Worm (Caenorhabditis elegans) whole organism, dauer: ENCODE results near the gene fbxa-156.
"Not testable (repeated sequence)": the region's sequence is repeated elsewhere in the genome, so short reads cannot be mapped to it uniquely, and the experiment has no call there.

Experiments
- unc-62 ChIP-seq: sonication (generic microtip); optimal IDR thresholded peaks from 2 replicates; lab custom pipeline; 2017; ENCODE audit warnings: missing biosample characterization, missing genetic modification reagents, missing genetic modification characterization

fbxa-156 gene

DNA sequence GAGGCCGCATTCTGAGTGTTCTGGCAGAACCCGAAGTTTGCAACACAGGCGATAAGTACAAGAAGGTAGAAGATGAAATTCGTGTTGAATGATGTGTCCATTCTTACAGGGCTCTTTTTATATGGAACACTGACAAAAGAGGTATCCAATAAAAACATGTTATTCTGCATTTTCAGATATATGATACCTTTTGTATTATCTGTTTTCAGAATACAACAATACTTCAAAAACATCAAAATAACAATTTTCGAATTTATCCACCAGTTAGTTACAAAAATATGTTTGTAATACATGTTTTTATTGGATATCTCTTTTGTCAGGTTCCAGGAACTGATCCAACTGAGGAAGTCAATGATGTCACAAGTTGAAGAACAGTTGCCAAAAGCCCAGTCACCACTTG, 1.1 kb upstream of the fbxa-156 start, which contains the start of gene C06H5.13:
Gene C06H5.13, minus strand, starts transcription at position 101 of the 400 bp plus-strand sequence.
- not testable (repeated sequence) for TF ChIP-seq unc-62 (GFP tag; lab: Kevin White, UChicago)

DNA sequence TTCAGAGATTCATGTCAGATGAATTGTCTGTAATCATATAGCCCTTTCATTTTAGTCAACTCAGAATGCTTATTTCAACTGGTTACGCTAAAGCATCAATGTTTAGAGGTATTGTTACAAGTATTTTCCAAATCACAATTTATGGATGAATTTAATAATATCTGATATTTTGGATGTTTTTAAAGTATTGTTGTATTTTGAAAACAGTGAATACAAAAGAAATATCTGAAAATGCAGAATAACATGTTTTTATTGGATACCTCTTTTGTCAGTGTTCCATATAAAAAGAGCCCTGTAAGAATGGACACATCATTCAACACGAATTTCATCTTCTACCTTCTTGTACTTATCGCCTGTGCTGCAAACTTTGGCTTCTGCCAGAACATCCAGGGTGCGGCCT, 2.1 kb downstream of the fbxa-156 start, which contains the start of gene C06H5.12:
Gene C06H5.12, plus strand, starts transcription at position 301 of the 400 bp plus-strand sequence.
- not testable (repeated sequence) for TF ChIP-seq unc-62 (GFP tag; lab: Kevin White, UChicago)

DNA sequence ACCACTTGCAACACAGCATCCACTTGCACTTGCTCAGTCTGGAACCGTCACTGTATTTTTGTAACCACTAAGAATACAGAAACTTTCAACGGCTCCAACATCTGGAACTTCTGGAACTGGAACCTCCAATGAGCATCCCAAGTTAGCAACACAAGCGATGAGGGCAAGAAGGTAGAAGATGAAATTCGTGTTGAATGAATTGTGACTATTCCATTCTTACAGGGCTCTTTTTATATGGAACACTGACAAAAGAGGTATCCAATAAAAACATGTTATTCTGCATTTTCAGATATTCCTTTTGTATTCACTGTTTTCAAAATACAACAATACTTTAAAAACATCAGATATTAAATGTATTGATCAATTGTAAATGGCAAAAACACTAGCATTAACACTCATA, 2.6 kb downstream of the fbxa-156 start, which contains the start of gene C06H5.11:
Gene C06H5.11, minus strand, starts transcription at position 101 of the 400 bp plus-strand sequence.
- TF ChIP-seq unc-62 (GFP tag; lab: Kevin White, UChicago): not testable (repeated sequence)

DNA sequence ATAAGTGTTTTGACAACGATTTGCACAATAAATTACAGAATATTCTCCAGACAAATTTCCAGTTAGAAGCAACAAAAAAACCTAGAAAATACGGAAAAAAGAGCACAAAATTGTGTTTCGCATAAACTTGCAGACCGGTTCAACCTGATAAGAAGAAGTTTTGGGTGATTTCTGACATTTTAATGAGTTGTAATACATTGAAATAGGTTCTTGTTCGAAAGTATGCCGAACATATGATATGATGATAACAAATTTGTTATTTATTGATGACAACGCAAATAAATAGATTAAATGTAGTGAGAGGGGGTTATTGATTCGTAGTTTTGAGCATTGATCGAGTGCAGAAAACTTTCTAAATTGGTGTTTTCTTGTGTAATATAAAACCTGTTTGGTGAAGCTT, 5.3 kb downstream of the fbxa-156 start:
- no peak for TF ChIP-seq unc-62 (GFP tag; lab: Kevin White, UChicago)

DNA sequence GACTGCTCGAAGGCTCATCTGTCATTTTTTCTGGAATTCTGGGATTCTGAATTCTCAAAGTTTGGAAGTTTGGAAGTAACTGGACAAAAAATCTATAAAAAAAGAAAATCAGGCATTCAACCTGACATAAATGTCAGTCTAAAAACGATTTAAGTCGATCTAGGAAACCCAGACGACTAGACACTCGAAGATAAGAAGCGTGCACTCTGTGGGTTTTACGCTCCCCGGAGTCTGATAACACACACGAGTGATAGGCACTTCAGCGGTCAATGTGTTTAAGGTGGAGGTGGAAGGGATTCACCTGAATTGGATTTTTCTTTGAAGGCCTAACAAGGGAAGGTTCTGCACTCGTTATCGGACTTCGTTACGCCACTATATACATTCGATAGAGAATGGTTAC, 7.6 kb downstream of the fbxa-156 start, which contains the start of gene C06H5.6:
Gene C06H5.6, minus strand, starts transcription at position 46 of the 400 bp plus-strand sequence.
- TF ChIP-seq unc-62 (GFP tag; lab: Kevin White, UChicago): no peak

DNA sequence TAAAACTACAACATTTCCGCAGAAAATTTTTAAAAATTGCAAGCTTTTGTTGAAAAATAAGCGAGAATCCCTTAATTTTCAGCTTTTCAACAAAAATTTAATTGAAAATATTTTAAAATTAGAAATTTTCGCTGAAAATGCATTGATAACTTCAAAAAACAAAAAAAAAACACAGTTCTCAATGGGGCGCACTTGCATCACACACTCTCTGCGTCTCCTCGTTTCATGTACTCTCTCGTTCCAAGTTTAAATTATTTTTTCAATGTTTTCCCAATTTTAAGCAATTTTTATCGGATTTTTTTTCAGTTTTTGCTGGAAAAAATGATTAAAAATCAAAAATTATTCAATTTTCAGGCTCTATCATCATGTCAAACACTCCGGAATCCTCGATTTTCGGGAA, 25.5 kb downstream of the fbxa-156 start, which contains the start of gene phf-14:
Gene phf-14, plus strand, starts transcription at position 345 of the 400 bp plus-strand sequence.
- TF ChIP-seq unc-62 (GFP tag; lab: Kevin White, UChicago): no peak

DNA sequence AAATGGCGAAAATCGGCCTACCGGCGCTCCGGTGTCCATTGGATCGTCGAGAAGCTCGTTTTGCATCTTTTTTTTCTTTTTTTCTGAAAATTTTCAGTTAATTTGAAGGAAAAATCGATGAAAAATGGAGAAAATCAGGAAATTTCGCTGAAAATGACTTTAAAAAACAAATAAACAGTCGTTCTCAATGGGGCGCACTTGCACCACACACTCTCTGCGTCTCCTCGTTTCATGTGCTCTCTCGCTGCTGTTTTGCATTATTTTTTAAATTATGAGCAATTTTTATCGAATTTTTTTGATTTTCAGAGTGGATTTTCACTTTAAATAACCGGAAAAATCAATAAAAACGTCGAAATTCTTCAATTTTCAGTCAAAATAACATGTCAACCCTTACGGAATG, 26.0 kb downstream of the fbxa-156 start, which contains the start of gene csn-1:
Gene csn-1, minus strand, starts transcription at position 83 of the 400 bp plus-strand sequence.
- TF ChIP-seq unc-62 (GFP tag; lab: Kevin White, UChicago): no peak

DNA sequence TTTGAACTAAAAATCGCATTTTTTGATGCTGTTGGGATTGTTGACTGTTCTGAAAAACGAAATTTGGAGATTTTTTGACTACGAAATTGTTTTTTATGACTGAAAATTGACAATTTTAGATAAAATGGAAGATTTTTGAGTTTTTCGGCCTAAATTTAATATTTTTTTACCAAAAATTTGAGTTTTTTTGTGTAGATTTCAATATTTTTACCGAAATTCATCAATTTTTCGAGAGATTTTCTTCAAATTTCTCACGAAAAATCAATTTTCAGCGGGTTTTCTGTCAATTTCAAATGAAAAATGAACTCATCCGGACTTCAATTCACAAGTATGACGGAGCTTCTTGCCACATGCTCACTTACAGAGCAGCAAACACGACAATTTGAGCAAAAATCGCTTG, 31.3 kb downstream of the fbxa-156 start, which contains the start of gene Y59A8A.8:
Gene Y59A8A.8, plus strand, starts transcription at position 301 of the 400 bp plus-strand sequence.
- TF ChIP-seq unc-62 (GFP tag; lab: Kevin White, UChicago): not testable (repeated sequence)

DNA sequence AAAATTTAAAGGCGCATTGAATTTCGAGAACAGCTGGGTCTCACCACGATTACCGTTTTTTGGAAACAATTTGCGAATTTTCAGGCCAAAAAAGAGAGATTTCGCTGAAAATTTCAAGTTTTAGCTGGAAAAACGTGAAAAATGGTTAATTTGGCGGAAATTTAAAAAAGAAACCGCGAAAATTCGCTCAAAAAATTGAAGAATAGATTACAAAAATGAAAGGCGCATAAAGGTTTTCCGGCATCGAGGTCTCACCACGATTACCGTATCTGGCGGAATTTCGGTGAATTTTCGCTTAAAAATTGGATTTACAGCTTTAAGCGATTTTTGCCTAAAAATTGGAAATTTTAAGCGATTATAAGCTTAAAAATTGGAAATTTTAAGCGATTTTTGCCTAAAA, 37.1 kb downstream of the fbxa-156 start:
- no peak for TF ChIP-seq unc-62 (GFP tag; lab: Kevin White, UChicago)

DNA sequence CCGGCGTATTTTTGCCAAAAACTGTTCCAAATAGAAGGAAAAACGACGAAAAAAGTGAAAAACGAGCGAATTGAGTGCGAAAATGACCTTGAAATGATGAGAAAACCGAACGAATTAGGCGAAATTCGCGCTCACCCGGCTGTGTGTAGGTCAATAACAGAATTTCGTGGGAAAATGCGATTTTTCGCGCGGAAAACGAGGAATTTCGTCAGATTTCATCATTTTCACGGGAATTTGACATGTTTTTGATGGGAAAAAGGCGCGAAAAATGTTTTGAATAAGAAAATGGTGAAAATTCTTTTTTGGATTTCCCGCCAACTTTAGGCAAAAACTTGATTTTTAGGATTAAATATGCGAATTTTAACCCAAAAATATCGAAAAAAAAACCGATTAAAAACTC, 37.5 kb downstream of the fbxa-156 start:
- no peak for TF ChIP-seq unc-62 (GFP tag; lab: Kevin White, UChicago)

DNA sequence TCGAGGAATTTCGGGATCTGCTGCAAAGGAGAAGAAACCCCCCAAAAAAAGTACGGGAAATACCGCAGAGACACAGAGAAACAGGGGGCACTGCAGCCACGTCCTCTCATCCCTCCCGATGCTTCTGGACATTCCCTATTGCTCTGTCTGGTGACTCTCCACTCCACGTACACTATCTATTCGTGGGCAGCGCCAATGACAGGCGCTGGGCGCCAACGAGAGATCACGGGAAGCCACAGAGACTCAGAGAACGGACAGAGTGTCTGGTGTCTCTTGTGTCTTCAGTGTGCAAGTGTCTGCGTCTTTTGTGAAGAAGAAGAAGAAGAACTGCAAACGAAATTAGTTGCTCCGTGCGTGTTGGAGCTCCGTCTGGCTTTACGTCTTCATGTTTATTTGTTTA, 38.7 kb downstream of the fbxa-156 start:
- no peak for TF ChIP-seq unc-62 (GFP tag; lab: Kevin White, UChicago)

DNA sequence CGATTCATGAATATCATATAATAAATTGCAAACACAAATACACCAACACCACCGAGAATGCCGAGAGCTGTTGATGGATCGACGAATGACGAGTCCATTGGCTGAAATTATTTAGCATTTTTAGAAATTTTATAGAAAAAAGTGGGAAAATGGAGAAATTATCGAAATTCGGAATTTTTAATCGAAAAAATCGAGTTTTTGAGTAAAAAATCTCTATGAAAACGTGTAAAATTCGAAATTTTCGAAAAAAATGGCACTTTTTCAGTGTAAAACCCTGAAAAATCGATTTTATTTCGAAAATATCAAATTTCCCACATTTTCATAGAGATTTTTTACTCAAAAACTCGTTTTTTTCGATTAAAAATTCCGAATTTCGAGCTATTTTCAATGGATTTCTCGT, 40.7 kb downstream of the fbxa-156 start, which contains the start of gene tcc-1:
Gene tcc-1, minus strand, starts transcription at position 101 of the 400 bp plus-strand sequence.
- no peak for TF ChIP-seq unc-62 (GFP tag; lab: Kevin White, UChicago)

DNA sequence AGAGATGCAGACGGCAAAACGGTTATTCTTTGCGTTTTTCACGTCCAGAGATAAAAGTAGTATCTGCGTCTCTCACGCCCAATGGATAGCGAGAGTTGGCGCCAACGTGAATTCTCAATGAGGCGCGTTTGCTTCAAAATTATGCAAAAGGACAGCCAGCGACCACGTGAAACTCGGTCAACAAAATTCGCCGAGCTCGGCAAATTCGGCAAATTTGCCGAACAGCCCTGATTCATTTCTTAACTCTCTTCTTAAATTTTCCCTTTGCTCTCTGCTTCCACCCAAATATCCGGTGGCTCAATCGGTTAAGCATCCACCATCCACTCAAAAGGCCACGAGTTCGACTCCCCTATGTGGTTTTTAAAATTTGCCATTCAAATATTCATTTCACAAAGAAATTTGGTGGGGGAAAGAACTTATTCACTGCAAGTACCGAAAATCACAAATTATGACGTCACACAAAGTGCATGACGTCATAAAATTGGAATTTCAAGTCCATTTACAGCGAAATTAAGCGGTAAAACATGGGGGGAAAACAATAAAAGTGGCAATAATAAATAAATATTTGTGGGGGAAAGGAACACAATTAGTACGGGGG, 51.1 kb downstream of the fbxa-156 start:
- no peak for TF ChIP-seq unc-62 (GFP tag; lab: Kevin White, UChicago)
